Worm (Caenorhabditis elegans): Measurements from ENCODE around the gene ceh-38.
A peak's percentile ranks its signal among the peaks of the same experiment; 100 is the strongest.
"Not testable (repeated sequence)": the region's sequence is repeated elsewhere in the genome, so short reads cannot be mapped to it uniquely, and the experiment has no call there.

DNA sequence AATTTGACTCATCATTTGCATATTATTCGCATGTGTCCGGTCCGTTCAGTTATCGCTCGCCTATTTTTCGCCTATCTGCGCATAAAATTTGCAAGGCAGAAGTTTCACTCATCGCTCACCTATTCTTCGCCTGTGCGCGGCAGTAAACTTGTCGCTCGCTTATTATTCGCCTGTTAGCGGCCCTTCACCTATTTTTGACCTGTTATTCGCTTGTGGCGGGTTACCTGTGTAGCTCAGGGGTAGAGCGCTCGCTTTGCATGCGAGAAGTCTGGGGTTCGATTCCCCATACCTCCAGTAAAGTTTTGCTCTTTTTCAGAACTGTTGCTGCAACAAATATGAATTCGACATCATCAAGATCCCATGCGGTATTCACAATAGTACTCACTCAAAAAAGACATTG, 50.1 kb downstream of the ceh-38 start:
- TF ChIP-seq scrt-1 (GFP tag; IDR thresholded peaks at IDR 0.05) (peak; percentile 97), tbx-11 (GFP tag; IDR thresholded peaks at IDR 0.05) (peak; percentile 90), ets-7 (tag; optimal IDR thresholded peaks at IDR 0.05) (peak; percentile 57)
- TF ChIP-seq ama-1 (optimal IDR thresholded peaks at IDR 0.05) = not testable (repeated sequence)
